Worm (Caenorhabditis elegans) whole organism, midembryonic: ENCODE measurements around the gene gex-2.

Experiments
- T22C8.4 ChIP-seq: fragments of 200-800 bp; sonication (Bioruptor generic); IDR thresholded peaks from 2 replicates; pipeline ENCODE4 v1.3.6; 2022; ENCODE audit warnings: missing genetic modification characterization, missing compliant biosample characterization
- cog-1 ChIP-seq: sonication (generic microtip); optimal IDR thresholded peaks from 2 replicates; lab custom pipeline; 2016; ENCODE audit warnings: missing genetic modification characterization, missing compliant biosample characterization
- flt-1 ChIP-seq: fragments of 200-800 bp; sonication (Bioruptor generic); IDR thresholded peaks from 2 replicates; pipeline ENCODE4 v1.3.6; 2022; ENCODE audit warnings: missing genetic modification characterization, missing compliant biosample characterization
- klf-2 ChIP-seq: fragments of 200-800 bp; sonication (Bioruptor generic); conservative IDR thresholded peaks from 2 replicates; pipeline ENCODE4 v1.3.6; 2022; ENCODE audit warnings: missing genetic modification reagents, missing genetic modification characterization, missing compliant biosample characterization
- med-1 ChIP-seq: sonication (generic microtip); optimal IDR thresholded peaks from 2 replicates; lab custom pipeline; 2017; ENCODE audit warnings: missing genetic modification characterization, mild to moderate bottlenecking, missing compliant biosample characterization, antibody characterized with exemption, missing genetic modification reagents; ENCODE audit not compliant: insufficient read depth
- ref-1 ChIP-seq: fragments of 200-800 bp; sonication (Bioruptor generic); conservative IDR thresholded peaks from 2 replicates; pipeline ENCODE4 v1.3.6; 2022; ENCODE audit warnings: missing genetic modification reagents, missing genetic modification characterization, missing compliant biosample characterization
- tab-1 ChIP-seq: fragments of 200-800 bp; sonication (Bioruptor generic); IDR thresholded peaks from 2 replicates; pipeline ENCODE4 v1.3.6; 2022; ENCODE audit warnings: missing genetic modification characterization, missing compliant biosample characterization
- ztf-29 ChIP-seq: fragments of 200-800 bp; sonication (Bioruptor generic); IDR thresholded peaks from 2 replicates; pipeline ENCODE4 v1.3.6; 2022; ENCODE audit warnings: missing genetic modification reagents, missing genetic modification characterization, missing compliant biosample characterization

DNA sequence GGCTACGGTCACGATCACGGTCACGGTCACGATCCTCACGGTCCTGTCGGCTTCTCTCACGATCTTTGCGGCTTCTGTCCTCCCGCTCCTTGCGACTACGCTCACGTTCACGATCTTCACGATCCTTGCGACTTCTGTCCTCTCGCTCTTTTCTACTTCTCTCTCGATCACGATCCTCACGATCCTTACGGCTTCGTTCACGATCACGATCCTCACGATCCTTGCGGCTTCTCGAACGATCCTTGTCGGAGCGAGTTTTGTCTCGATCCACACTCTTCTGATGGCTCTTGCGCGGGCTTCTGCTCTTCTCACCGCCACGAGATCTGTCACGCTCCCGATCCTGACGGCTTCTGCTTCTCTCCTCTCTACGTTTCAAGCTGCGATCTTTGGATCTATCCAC lies 7.9 kb downstream of the gex-2 start:
- TF ChIP-seq tab-1 (no peak), med-1 (no peak), ztf-29 (GFP tag; lab: Robert Waterston, UW) (no peak), T22C8.4 (no peak), cog-1 (no peak), klf-2 (no peak), flt-1 (GFP tag; lab: Robert Waterston, UW) (no peak), ref-1 (GFP tag; lab: Robert Waterston, UW) (no peak)
